Fruit fly (Drosophila melanogaster): ENCODE results near the gene SAK.

SAK gene

DNA sequence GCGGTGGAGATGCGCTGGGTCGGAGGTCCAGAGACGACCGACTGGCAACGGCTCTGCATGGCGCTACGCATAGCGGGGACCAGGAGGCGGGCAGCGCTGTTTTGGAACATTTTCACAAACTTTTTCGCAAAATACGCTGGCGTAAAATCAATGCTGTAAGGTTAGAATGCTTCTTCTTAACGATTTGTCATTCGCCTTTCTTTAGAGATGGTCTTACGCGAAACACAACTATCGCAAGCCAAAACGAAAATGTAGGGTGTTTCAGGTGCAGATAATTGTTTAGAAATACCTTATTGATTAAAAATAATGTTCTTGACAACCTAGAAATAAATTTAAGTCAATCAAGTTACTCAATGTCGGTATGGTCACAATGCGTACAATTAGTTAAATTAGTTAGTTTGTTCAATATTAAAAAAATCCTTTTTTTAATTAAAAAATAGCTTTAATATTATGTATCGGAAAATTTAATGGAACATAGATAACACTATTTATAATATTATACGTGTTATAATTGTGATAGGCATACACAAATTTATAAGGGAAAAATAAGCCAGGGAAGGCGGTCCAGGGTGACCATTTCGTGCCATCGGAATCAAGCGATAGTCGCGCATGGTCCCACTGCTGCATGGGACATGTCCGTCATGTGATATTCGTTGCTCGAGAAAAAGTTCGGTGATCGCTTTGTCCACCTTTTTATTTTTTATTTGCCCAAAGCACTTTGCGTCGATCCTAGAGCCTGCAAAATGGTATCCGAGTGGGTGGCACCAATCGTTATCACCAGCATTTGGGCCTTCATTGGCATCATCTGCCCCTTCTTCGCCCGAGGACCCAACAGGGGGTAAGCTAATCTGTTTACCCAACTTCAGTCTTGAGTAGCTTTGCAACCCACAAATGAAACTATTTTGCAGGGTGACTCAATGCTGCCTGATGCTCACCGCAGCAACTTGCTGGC is 23.8 kb upstream of the SAK start, which contains the start of the genes COX8 and VhaM9.7-b (continued):
- peak; percentile 54 for TF ChIP-seq Sox15 (GFP tag; optimal IDR thresholded peaks at IDR 0.05)
- TF ChIP-seq CG6792 (GFP tag; optimal IDR thresholded peaks at IDR 0.05), result no peak
- peak; percentile 39 for TF ChIP-seq Ets21C (GFP tag; optimal IDR thresholded peaks at IDR 0.05)

DNA sequence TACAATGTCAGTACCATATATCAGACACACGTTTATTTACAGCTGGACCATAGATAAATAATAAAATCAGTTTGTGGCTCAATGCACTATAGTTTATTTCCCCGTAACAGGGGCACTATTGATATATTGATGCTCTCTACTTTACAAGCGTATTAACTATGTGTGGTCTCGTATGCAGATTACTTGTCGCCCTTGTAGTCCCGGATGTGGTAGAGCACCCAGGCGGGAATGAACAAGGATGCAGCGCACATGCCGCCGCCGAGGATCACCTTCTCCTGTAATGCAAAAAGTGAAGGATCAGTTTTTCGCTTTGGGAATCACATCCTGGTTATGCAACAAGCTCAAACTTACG is 23.2 kb upstream of the SAK start:
- no peak for TF ChIP-seq Hr38 (GFP tag; optimal IDR thresholded peaks at IDR 0.05)
- no peak for TF ChIP-seq Eip93F (GFP tag; optimal IDR thresholded peaks at IDR 0.05)
- no peak for TF ChIP-seq pdm3 (GFP tag; optimal IDR thresholded peaks at IDR 0.05)
- no peak for TF ChIP-seq esn (GFP tag; optimal IDR thresholded peaks at IDR 0.05)
- TF ChIP-seq Ets96B (tag; optimal IDR thresholded peaks at IDR 0.05), result no peak
- TF ChIP-seq CG6163 (GFP tag; IDR thresholded peaks at IDR 0.05), result no peak
- no peak for TF ChIP-seq CG11294 (GFP tag; IDR thresholded peaks at IDR 0.05)
- no peak for TF ChIP-seq CG6276 (GFP tag; optimal IDR thresholded peaks at IDR 0.05)
- no peak for TF ChIP-seq achi (GFP tag; optimal IDR thresholded peaks at IDR 0.05)
- TF ChIP-seq Blimp-1 (GFP tag; optimal IDR thresholded peaks at IDR 0.05), result no peak
- no peak for TF ChIP-seq CG34406 (GFP tag; optimal IDR thresholded peaks at IDR 0.05)
- TF ChIP-seq CG6792 (GFP tag; optimal IDR thresholded peaks at IDR 0.05), result no peak

DNA sequence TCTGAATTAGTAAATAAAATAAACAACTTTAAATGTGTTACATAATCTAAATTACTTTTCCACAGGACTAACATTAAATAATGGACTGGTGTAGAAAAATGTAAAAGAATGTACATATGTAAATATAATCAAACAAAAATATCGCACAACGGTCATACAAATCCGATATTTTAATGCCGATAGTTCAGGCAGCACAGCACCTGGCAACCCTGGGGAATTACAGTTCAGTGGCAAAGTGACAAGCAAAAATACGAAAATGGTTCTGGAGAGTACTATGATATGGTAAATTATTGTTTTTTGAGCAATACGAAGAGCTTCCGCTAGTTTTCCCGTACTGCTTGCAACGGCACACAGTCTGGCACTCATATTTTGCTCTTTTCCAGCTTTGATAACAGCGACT is 21.2 kb upstream of the SAK start, which contains the start of gene Rpn10:
TSS of gene Rpn10 (plus strand) at position 144 of the 400 bp plus-strand sequence.
- TF ChIP-seq Blimp-1 (GFP tag; optimal IDR thresholded peaks at IDR 0.05) (no peak), net (GFP tag; optimal IDR thresholded peaks at IDR 0.05) (no peak), Eip78C (GFP tag) (peak; percentile 73), Ets21C (GFP tag; optimal IDR thresholded peaks at IDR 0.05) (no peak), Ets96B (tag; optimal IDR thresholded peaks at IDR 0.05) (no peak), eg (GFP tag; IDR thresholded peaks at IDR 0.05) (no peak), CG34406 (GFP tag; optimal IDR thresholded peaks at IDR 0.05) (no peak), Eip75B (GFP tag; optimal IDR thresholded peaks at IDR 0.05) (no peak), CG31627 (GFP tag; optimal IDR thresholded peaks at IDR 0.05) (peak; percentile 40), CG15336 (GFP tag; IDR thresholded peaks at IDR 0.05) (no peak), Hr39 (GFP tag; optimal IDR thresholded peaks at IDR 0.05) (no peak), lz (GFP tag; optimal IDR thresholded peaks at IDR 0.05) (peak; percentile 31), topi (GFP tag; optimal IDR thresholded peaks at IDR 0.05) (peak; percentile 9), svp (GFP tag) (no peak), CG3032 (tag; optimal IDR thresholded peaks at IDR 0.05) (peak; percentile 25), fd85E (GFP tag; optimal IDR thresholded peaks at IDR 0.05) (no peak), esn (GFP tag; optimal IDR thresholded peaks at IDR 0.05) (peak; percentile 27), CG8119 (GFP tag; IDR thresholded peaks at IDR 0.05) (no peak), CG32006 (GFP tag; optimal IDR thresholded peaks at IDR 0.05) (no peak)

DNA sequence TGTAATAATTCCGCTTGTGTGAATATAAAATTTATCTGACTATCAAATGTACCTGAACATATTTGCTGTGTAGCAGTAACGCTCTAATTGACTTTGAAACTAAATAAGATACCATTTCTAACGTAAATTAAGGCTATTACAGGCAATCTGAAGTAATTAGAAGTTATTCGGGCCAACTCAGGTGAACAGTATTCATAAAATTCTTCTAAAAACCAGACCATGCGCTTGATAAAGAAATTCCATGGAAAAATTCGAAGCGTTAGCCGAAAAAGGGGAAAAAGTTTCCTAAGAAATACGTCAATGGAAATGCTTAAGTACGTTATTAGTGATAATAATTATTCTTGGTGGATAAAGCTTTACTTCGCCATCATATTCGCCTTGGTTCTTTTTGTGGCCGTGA is 18.7 kb upstream of the SAK start, which contains the start of gene ppk5:
TSS of gene ppk5 (plus strand) at position 301 of the 400 bp plus-strand sequence.
- no peak for TF ChIP-seq Eip93F (GFP tag; optimal IDR thresholded peaks at IDR 0.05)
- no peak for TF ChIP-seq topi (GFP tag; optimal IDR thresholded peaks at IDR 0.05)
- TF ChIP-seq Sox15 (GFP tag; optimal IDR thresholded peaks at IDR 0.05), result no peak
- TF ChIP-seq ss (GFP tag; optimal IDR thresholded peaks at IDR 0.05), result no peak
- TF ChIP-seq CG4318 (GFP tag; optimal IDR thresholded peaks at IDR 0.05), result no peak
- no peak for TF ChIP-seq vri (GFP tag; optimal IDR thresholded peaks at IDR 0.05)

DNA sequence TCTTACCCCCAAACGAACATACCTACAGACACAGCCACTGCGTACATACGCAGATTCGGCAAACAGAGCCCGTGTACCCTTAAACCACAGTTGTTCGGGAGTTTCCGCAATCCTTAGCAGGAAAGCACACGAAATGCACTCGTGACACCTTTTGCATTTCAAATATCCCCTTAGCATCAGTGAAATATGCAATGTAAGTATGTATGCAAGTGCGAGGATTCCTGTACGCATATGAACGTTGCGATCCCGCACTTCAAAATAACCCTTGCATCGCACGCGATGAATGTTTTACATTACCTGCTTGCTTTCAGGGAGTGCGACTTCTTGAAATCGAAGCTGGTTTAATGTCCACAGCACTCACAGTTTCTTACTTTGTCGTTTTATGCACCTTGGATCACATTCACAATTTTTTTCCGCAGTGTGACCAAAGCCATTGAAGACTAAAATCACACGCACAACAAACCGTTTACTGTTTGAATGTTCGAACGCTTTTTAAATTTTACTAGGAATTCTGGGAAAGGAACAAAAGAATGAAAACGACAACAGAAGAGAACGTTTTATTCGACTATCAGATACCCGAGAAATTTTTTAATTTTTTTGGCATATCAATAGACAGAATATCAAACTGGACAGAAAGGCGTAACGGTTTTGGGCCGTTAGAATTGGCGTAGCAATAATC is 17.7 kb upstream of the SAK start, which contains the start of gene Mkrn1:
TSS of gene Mkrn1 (minus strand) at position 444 of the 679 bp plus-strand sequence.
- peak; percentile 81 for TF ChIP-seq dsx (GFP tag; optimal IDR thresholded peaks at IDR 0.05; ENCODE audit: poor library complexity, severe bottlenecking)
- no peak for TF ChIP-seq CG7368 (GFP tag; optimal IDR thresholded peaks at IDR 0.05)
- no peak for TF ChIP-seq Sox15 (GFP tag; optimal IDR thresholded peaks at IDR 0.05)
- peak; percentile 23 for TF ChIP-seq CG6854 (GFP tag; optimal IDR thresholded peaks at IDR 0.05)

All from whole organism, prepupa.